Fruit fly (Drosophila melanogaster) whole organism, pupa: ENCODE data around the gene Srg2.

Experiments used
- CG10348 ChIP-seq: fragments of 200-800 bp; sonication (Bioruptor generic); IDR thresholded peaks from 2 replicates; pipeline ENCODE4 v1.3.6; 2022; ENCODE audit warnings: missing biosample characterization, missing genetic modification characterization
- CG13204 ChIP-seq: fragments of 200-800 bp; sonication (Bioruptor generic); optimal IDR thresholded peaks from 2 replicates; lab custom pipeline; 2018; ENCODE audit warnings: missing biosample characterization, mild to moderate bottlenecking, missing genetic modification characterization, moderate library complexity
- CG14655 ChIP-seq: fragments of 200-800 bp; sonication (Bioruptor generic); optimal IDR thresholded peaks from 3 replicates; lab custom pipeline; 2017; ENCODE audit warnings: mild to moderate bottlenecking, missing biosample characterization, missing genetic modification reagents, missing genetic modification characterization
- CG17806 ChIP-seq: fragments of 200-800 bp; sonication (Bioruptor generic); optimal IDR thresholded peaks from 2 replicates; lab custom pipeline; 2018; ENCODE audit warnings: missing biosample characterization, mild to moderate bottlenecking, missing genetic modification characterization, moderate library complexity
- CG32121 ChIP-seq: fragments of 200-800 bp; sonication (Bioruptor generic); IDR thresholded peaks from 2 replicates; pipeline ENCODE4 v1.3.6; 2022; ENCODE audit warnings: missing biosample characterization, missing genetic modification characterization
- CG34367 ChIP-seq: fragments of 200-800 bp; sonication (Bioruptor generic); optimal IDR thresholded peaks from 2 replicates; lab custom pipeline; 2018; ENCODE audit warnings: missing biosample characterization, mild to moderate bottlenecking, missing genetic modification characterization
- CG4496 ChIP-seq: fragments of 200-800 bp; sonication (Bioruptor generic); IDR thresholded peaks from 3 replicates; pipeline ENCODE4 v1.3.6; 2022; ENCODE audit warnings: missing biosample characterization, missing genetic modification characterization
- Snoo ChIP-seq: fragments of 200-800 bp; sonication (Bioruptor generic); optimal IDR thresholded peaks from 3 replicates; lab custom pipeline; 2017; ENCODE audit warnings: missing biosample characterization, mild to moderate bottlenecking, missing genetic modification characterization, inconsistent platforms
- rn ChIP-seq: fragments of 200-800 bp; sonication (Bioruptor generic); IDR thresholded peaks from 2 replicates; pipeline ENCODE4 v1.3.6; 2022; ENCODE audit warnings: missing biosample characterization, missing genetic modification characterization

dm6 chr3L:10092278-10092903, 5.5 kb downstream of the Srg2 start, which contains the start of gene CG32053:
- no peak for TF ChIP-seq CG4496 (GFP tag; lab: Robert Waterston, UW)
- TF ChIP-seq rn = no peak
- TF ChIP-seq CG17806 = no peak
- TF ChIP-seq CG13204 (GFP tag; lab: Kevin White, UChicago) = no peak
- no peak for TF ChIP-seq CG32121 (GFP tag; lab: Robert Waterston, UW)
- no peak for TF ChIP-seq CG10348
- TF ChIP-seq Snoo = no peak
- TF ChIP-seq CG34367 (tag; lab: Kevin White, UChicago) = no peak
- TF ChIP-seq CG14655 (GFP tag; lab: Kevin White, UChicago) = no peak
